Fruit fly (Drosophila melanogaster) whole organism, embryonic: ENCODE data around the gene CG32379.
A peak's percentile ranks its signal among the peaks of the same experiment; 100 is the strongest.

ENCODE experiments used
- Bdp1 ChIP-seq: fragments of 200-800 bp; sonication (Bioruptor generic); optimal IDR thresholded peaks from 3 replicates; lab custom pipeline; 2016; ENCODE audit warnings: missing biosample characterization, missing genetic modification characterization
- Bgb ChIP-seq: fragments of 200-800 bp; sonication (Bioruptor generic); IDR thresholded peaks from 2 replicates; pipeline ENCODE4 v1.3.6; 2022; ENCODE audit warnings: missing biosample characterization, missing genetic modification characterization; ENCODE audit not compliant: partially characterized antibody
- CG11085 ChIP-seq: fragments of 200-800 bp; sonication (Bioruptor generic); IDR thresholded peaks from 2 replicates; pipeline ENCODE4 v1.3.6; 2022; ENCODE audit warnings: missing biosample characterization, missing genetic modification characterization
- CG12769 ChIP-seq: fragments of 200-800 bp; sonication (Bioruptor generic); optimal IDR thresholded peaks from 2 replicates; lab custom pipeline; 2019; ENCODE audit warnings: missing biosample characterization, mild to moderate bottlenecking, missing genetic modification characterization, moderate library complexity
- CG13123 ChIP-seq: fragments of 200-800 bp; sonication (Bioruptor generic); optimal IDR thresholded peaks from 2 replicates; lab custom pipeline; 2016; ENCODE audit warnings: missing biosample characterization, missing genetic modification characterization
- CG17612 ChIP-seq: fragments of 200-800 bp; sonication (Bioruptor generic); IDR thresholded peaks from 2 replicates; pipeline ENCODE4 v1.3.6; 2022; ENCODE audit warnings: missing biosample characterization, missing genetic modification characterization
- CG18011 ChIP-seq: fragments of 200-800 bp; sonication (Bioruptor generic); optimal IDR thresholded peaks from 2 replicates; lab custom pipeline; 2017; ENCODE audit warnings: missing biosample characterization, missing genetic modification characterization, mild to moderate bottlenecking, moderate library complexity, missing genotype
- CG30020 ChIP-seq: fragments of 200-800 bp; optimal IDR thresholded peaks from 2 replicates; lab custom pipeline; 2019; ENCODE audit warnings: missing biosample characterization, mild to moderate bottlenecking, missing genetic modification characterization, moderate library complexity
- CG4404 ChIP-seq: fragments of 200-800 bp; sonication (Bioruptor generic); IDR thresholded peaks from 2 replicates; pipeline ENCODE4 v1.3.6; 2022; ENCODE audit warnings: missing biosample characterization, missing genetic modification characterization
- CG6813 ChIP-seq: fragments of 200-800 bp; sonication (Bioruptor generic); optimal IDR thresholded peaks from 2 replicates; lab custom pipeline; 2017; ENCODE audit warnings: missing biosample characterization, missing genetic modification characterization, mild to moderate bottlenecking, moderate library complexity, missing genetic modification reagents
- CG7928 ChIP-seq: fragments of 200-800 bp; sonication (Bioruptor generic); optimal IDR thresholded peaks from 2 replicates; lab custom pipeline; 2017; ENCODE audit warnings: missing biosample characterization, mild to moderate bottlenecking, missing genetic modification characterization
- CG8478 ChIP-seq: fragments of >200 bp; optimal IDR thresholded peaks from 2 replicates; lab custom pipeline; 2018
- CG9876 ChIP-seq: fragments of 200-800 bp; sonication (Bioruptor generic); optimal IDR thresholded peaks from 2 replicates; lab custom pipeline; 2016; ENCODE audit warnings: missing biosample characterization, missing genetic modification characterization
- CG9932 ChIP-seq: fragments of 200-800 bp; sonication (Bioruptor generic); IDR thresholded peaks from 2 replicates; pipeline ENCODE4 v1.3.6; 2022; ENCODE audit warnings: missing biosample characterization, missing genetic modification characterization
- CkIIα-i1 ChIP-seq: fragments of 200-800 bp; sonication (Bioruptor generic); IDR thresholded peaks from 2 replicates; pipeline ENCODE4 v1.3.6; 2022; ENCODE audit warnings: missing biosample characterization, missing genetic modification characterization
- D19B ChIP-seq: fragments of 200-800 bp; sonication (Bioruptor generic); optimal IDR thresholded peaks from 2 replicates; lab custom pipeline; 2017; ENCODE audit warnings: missing biosample characterization, mild to moderate bottlenecking, missing genetic modification characterization
- Dad ChIP-seq: fragments of 200-800 bp; sonication (Bioruptor generic); optimal IDR thresholded peaks from 3 replicates; lab custom pipeline; 2016; ENCODE audit warnings: missing biosample characterization, missing genetic modification characterization
- HLH3B ChIP-seq: fragments of 200-800 bp; sonication (Bioruptor generic); IDR thresholded peaks from 2 replicates; pipeline ENCODE4 v1.3.6; 2022; ENCODE audit warnings: missing biosample characterization, missing genetic modification characterization
- Med ChIP-seq: fragments of 200-800 bp; sonication (Bioruptor generic); peaks from one replicate; lab custom pipeline; 2016; ENCODE audit warnings: missing biosample characterization, missing genetic modification characterization, mild to moderate bottlenecking, inconsistent platforms, moderate library complexity
- NFAT ChIP-seq: fragments of 200-800 bp; sonication (Bioruptor generic); IDR thresholded peaks from 2 replicates; pipeline ENCODE4 v1.3.6; 2022; ENCODE audit warnings: missing biosample characterization, missing genetic modification characterization
- Neu2 ChIP-seq: fragments of 200-800 bp; sonication (Bioruptor generic); optimal IDR thresholded peaks from 3 replicates; lab custom pipeline; 2016; ENCODE audit warnings: missing biosample characterization, missing genetic modification characterization, borderline replicate concordance
- Oli ChIP-seq: fragments of 200-800 bp; sonication (Bioruptor generic); optimal IDR thresholded peaks from 2 replicates; lab custom pipeline; 2018; ENCODE audit warnings: missing biosample characterization, mild to moderate bottlenecking, missing genetic modification characterization, moderate library complexity
- PHDP ChIP-seq: fragments of 200-800 bp; sonication (Bioruptor generic); optimal IDR thresholded peaks from 3 replicates; lab custom pipeline; 2018; ENCODE audit warnings: missing biosample characterization, mild to moderate bottlenecking, missing genetic modification characterization, moderate library complexity
- Poxn ChIP-seq: fragments of 200-800 bp; sonication (Bioruptor generic); IDR thresholded peaks from 2 replicates; pipeline ENCODE4 v1.3.6; 2022; ENCODE audit warnings: missing biosample characterization, missing genetic modification characterization
- YL-1 ChIP-seq: fragments of 200-800 bp; sonication (Bioruptor generic); optimal IDR thresholded peaks from 3 replicates; lab custom pipeline; 2017; ENCODE audit warnings: missing biosample characterization, mild to moderate bottlenecking, missing genetic modification characterization
- ash1 ChIP-seq: fragments of 200-800 bp; sonication (Bioruptor generic); optimal IDR thresholded peaks from 2 replicates; lab custom pipeline; 2018; ENCODE audit warnings: missing biosample characterization, mild to moderate bottlenecking, missing genetic modification characterization
- bigmax ChIP-seq: fragments of 200-800 bp; sonication (Bioruptor generic); optimal IDR thresholded peaks from 2 replicates; lab custom pipeline; 2018; ENCODE audit warnings: missing biosample characterization, mild to moderate bottlenecking, missing genetic modification characterization
- ci ChIP-seq: fragments of 200-800 bp; sonication (Bioruptor generic); IDR thresholded peaks from 3 replicates; pipeline ENCODE4 v1.3.6; 2022; ENCODE audit warnings: missing biosample characterization, missing genetic modification characterization
- crol ChIP-seq: fragments of 200-800 bp; sonication (Bioruptor generic); IDR thresholded peaks from 2 replicates; pipeline ENCODE4 v1.3.6; 2022; ENCODE audit warnings: missing biosample characterization, missing genetic modification characterization
- da ChIP-seq: fragments of 200-800 bp; sonication (Bioruptor generic); optimal IDR thresholded peaks from 2 replicates; lab custom pipeline; 2016; ENCODE audit warnings: missing biosample characterization, missing genetic modification characterization
- dimm ChIP-seq: fragments of 200-800 bp; sonication (Bioruptor generic); IDR thresholded peaks from 2 replicates; pipeline ENCODE4 v1.3.6; 2022; ENCODE audit warnings: missing biosample characterization, missing genetic modification characterization
- gfzf ChIP-seq: fragments of 200-800 bp; sonication (Bioruptor generic); optimal IDR thresholded peaks from 2 replicates; lab custom pipeline; 2016; ENCODE audit warnings: missing biosample characterization, mild to moderate bottlenecking, missing genetic modification characterization, moderate library complexity
- lab ChIP-seq: fragments of 200-800 bp; sonication (Bioruptor generic); optimal IDR thresholded peaks from 3 replicates; lab custom pipeline; 2017; ENCODE audit warnings: missing biosample characterization, missing genetic modification characterization, mild to moderate bottlenecking, moderate library complexity, missing genetic modification reagents
- mirr ChIP-seq: fragments of 200-800 bp; sonication (Bioruptor generic); optimal IDR thresholded peaks from 3 replicates; lab custom pipeline; 2018; ENCODE audit warnings: missing biosample characterization, mild to moderate bottlenecking, missing genetic modification characterization
- sc ChIP-seq, 3 experiments: fragments of >200 bp in 2 of 3; fragments of 200-800 bp in 1 of 3; sonication (Bioruptor generic) in 1 of 3; optimal IDR thresholded peaks; 2 replicates in 2 of 3; 3 replicates in 1 of 3; lab custom pipeline; 2017; ENCODE audit warnings: mild to moderate bottlenecking in 1 of 3, missing biosample characterization in 1 of 3, missing genetic modification characterization in 1 of 3, missing genetic modification reagents in 1 of 3
- stc ChIP-seq: fragments of 200-800 bp; sonication (Bioruptor generic); IDR thresholded peaks from 2 replicates; pipeline ENCODE4 v1.3.6; 2022; ENCODE audit warnings: missing biosample characterization, missing genetic modification characterization
- tgo ChIP-seq: fragments of 200-800 bp; sonication (Bioruptor generic); IDR thresholded peaks from 3 replicates; pipeline ENCODE4 v1.3.6; 2022; ENCODE audit warnings: missing biosample characterization, missing genetic modification characterization
- ttk ChIP-seq: fragments of 200-800 bp; sonication (Bioruptor generic); IDR thresholded peaks from 2 replicates; pipeline ENCODE4 v2.1.2; 2022; ENCODE audit warnings: missing biosample characterization, missing genetic modification characterization
- zen2 ChIP-seq: fragments of 200-800 bp; sonication (Bioruptor generic); IDR thresholded peaks from 3 replicates; pipeline ENCODE4 v1.3.6; 2022; ENCODE audit warnings: missing biosample characterization, missing genetic modification characterization; ENCODE audit not compliant: partially characterized antibody
- zf30C ChIP-seq: fragments of 200-800 bp; sonication (Bioruptor generic); optimal IDR thresholded peaks from 3 replicates; lab custom pipeline; 2018; ENCODE audit warnings: missing biosample characterization, mild to moderate bottlenecking, missing genetic modification characterization

CG32379 gene

DNA sequence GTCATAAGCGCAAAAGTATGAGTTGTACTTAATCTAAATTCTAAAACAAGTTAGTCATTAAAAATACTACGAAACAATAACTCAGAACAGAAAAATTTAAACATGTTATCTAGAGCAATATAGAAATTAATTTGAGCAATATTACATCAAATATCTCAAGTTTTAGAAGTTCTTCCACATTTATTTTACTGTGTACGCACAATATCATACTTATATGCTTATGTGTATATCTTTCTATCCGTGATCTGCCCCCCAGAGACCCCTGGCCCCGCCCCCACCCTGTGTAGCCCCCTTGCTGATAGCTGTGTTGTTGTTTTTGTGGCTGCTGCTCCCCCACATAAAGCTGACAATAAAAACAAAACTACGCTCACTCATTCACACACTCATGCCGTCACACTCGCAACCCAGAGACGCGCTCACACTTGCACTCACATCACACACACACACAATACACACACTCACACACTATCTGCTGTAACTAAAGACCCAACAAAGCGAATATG is 37.2 kb downstream of the CG32379 start (continued):
- TF ChIP-seq NFAT (GFP tag; lab: Robert Waterston, UW) (peak; percentile 13; the same call in 1 of the 2 replicates), CG17612 (GFP tag; lab: Robert Waterston, UW) (no peak), CkIIα-i1 (no peak), bigmax (GFP tag; lab: Kevin White, UChicago) (no peak), CG9876 (GFP tag; lab: Kevin White, UChicago) (no peak), lab (GFP tag; lab: Kevin White, UChicago) (peak; percentile 4), gfzf (no peak), dimm (GFP tag; lab: Robert Waterston, UW) (no peak), CG18011 (GFP tag; lab: Kevin White, UChicago) (no peak), Poxn (GFP tag; lab: Robert Waterston, UW) (no peak), ash1 (GFP tag; lab: Kevin White, UChicago) (no peak), da (GFP tag; lab: Kevin White, UChicago) (no peak), CG30020 (no peak), ttk (peak; percentile 49), mirr (GFP tag; lab: Kevin White, UChicago) (peak; percentile 10), CG4404 (GFP tag; lab: Robert Waterston, UW) (no peak), CG7928 (GFP tag; lab: Kevin White, UChicago) (no peak), stc (GFP tag; lab: Robert Waterston, UW) (no peak), Neu2 (GFP tag; lab: Kevin White, UChicago) (no peak), PHDP (peak; percentile 31), Oli (tag; lab: Kevin White, UChicago) (peak; percentile 1), Bgb (GFP tag; lab: Robert Waterston, UW) (no peak), tgo (GFP tag; lab: Robert Waterston, UW) (no peak; the same call in 2 of the 3 replicates), CG6813 (GFP tag; lab: Kevin White, UChicago) (no peak), Bdp1 (no peak), YL-1 (GFP tag; lab: Kevin White, UChicago) (no peak)

DNA sequence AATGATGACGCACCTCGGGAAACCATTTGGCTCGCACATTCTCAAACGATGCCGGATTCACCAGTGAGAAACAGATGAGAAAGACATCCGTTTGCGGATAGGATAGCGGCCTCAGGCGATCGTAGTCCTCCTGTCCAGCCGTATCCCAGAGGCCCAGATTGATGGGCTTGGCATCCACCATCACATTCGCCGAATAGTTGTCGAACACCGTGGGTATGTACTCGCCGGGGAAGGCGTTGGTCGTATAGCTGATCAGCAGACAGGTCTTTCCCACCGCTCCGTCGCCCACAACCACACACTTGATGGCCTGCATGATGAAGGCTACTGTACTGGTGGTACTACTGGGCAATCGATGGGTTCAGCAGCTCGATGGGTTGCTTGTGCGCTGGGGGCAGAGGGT is 38.0 kb downstream of the CG32379 start:
- TF ChIP-seq CG9932 (GFP tag; lab: Robert Waterston, UW), result 0 out of 2 replicates have a peak, but pooled peaks have one; percentile 18
- peak; percentile 43; the same call in 1 of the 3 replicates for TF ChIP-seq ci (GFP tag; lab: Robert Waterston, UW)
- no peak for TF ChIP-seq CG13123 (GFP tag; lab: Kevin White, UChicago)
- TF ChIP-seq crol (GFP tag; lab: Robert Waterston, UW), result peak; percentile 41; the same call in 1 of the 2 replicates
- 0 out of 3 replicates have a peak, but pooled peaks have one; percentile 51 for TF ChIP-seq zen2
- peak; percentile 74 for TF ChIP-seq Med (GFP tag; lab: Kevin White, UChicago)
- peak; percentile 4 for TF ChIP-seq CG12769 (tag; lab: Kevin White, UChicago)
- no peak for TF ChIP-seq Dad
- peak; percentile 22 for TF ChIP-seq CG8478
- no peak for TF ChIP-seq HLH3B (GFP tag; lab: Robert Waterston, UW)
- TF ChIP-seq sc (optimal IDR thresholded peaks at IDR 0.05; lab: Kevin White, UChicago), result no peak
- TF ChIP-seq sc (GFP tag; optimal IDR thresholded peaks at IDR 0.05; lab: Kevin White, UChicago), result no peak
- TF ChIP-seq zf30C (GFP tag; lab: Kevin White, UChicago), result no peak
- TF ChIP-seq D19B (GFP tag; lab: Kevin White, UChicago), result peak; percentile 23
- TF ChIP-seq CG11085 (GFP tag; lab: Robert Waterston, UW), result no peak
